Worm (Caenorhabditis elegans): ENCODE measurements around the gene sph-1.

DNA sequence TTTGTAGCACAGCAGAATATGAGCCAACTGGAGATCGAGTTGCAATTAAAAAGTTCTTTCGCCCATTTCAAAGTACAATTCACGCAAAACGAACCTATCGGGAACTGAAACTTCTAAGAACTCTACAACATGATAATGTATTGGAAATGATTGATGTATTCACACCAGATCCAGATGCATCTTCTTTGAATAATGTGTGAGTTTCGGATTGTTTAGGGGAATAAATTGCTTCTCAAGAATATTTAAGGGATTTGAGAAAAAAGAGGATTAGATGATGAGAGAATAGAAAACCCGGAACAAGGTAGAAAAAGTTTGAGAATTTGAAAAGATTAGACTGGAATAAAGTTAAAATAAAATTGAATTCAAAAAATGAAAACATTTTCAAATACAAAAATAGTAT is 11.0 kb upstream of the sph-1 start:
- TF ChIP-seq pes-1 (GFP tag; IDR thresholded peaks at IDR 0.05), result no peak
- no peak for TF ChIP-seq ama-1 (optimal IDR thresholded peaks at IDR 0.05)
